Worm (Caenorhabditis elegans): ENCODE measurements around the gene nlp-56.

nlp-56 gene

ce11 chrIV:14816288-14816687, 31.8 kb upstream of the nlp-56 start, which contains the start of gene Y57G11C.46:
TSS of gene Y57G11C.46 (minus strand) at chrIV:14816388.
- no peak for TF ChIP-seq R02D3.7 (tag; optimal IDR thresholded peaks at IDR 0.05)
- TF ChIP-seq skn-1 (tag; optimal IDR thresholded peaks at IDR 0.05), result no peak
- TF ChIP-seq nhr-12 (tag; optimal IDR thresholded peaks at IDR 0.05), result no peak
- TF ChIP-seq snpc-4 (tag; optimal IDR thresholded peaks at IDR 0.05), result no peak
- TF ChIP-seq ztf-4 (tag; optimal IDR thresholded peaks at IDR 0.05), result no peak
- TF ChIP-seq ceh-82 (tag; optimal IDR thresholded peaks at IDR 0.05), result no peak
- TF ChIP-seq fos-1 (tag; optimal IDR thresholded peaks at IDR 0.05), result no peak
- no peak for TF ChIP-seq nhr-10 (tag; optimal IDR thresholded peaks at IDR 0.05)
- no peak for TF ChIP-seq ztf-1 (GFP tag; conservative IDR thresholded peaks at IDR 0.05)
- TF ChIP-seq mbf-1 (tag; optimal IDR thresholded peaks at IDR 0.05), result no peak
- no peak for TF ChIP-seq nhr-11 (tag; optimal IDR thresholded peaks at IDR 0.05)
- TF ChIP-seq aly-2 (tag; optimal IDR thresholded peaks at IDR 0.05), result no peak

DNA sequence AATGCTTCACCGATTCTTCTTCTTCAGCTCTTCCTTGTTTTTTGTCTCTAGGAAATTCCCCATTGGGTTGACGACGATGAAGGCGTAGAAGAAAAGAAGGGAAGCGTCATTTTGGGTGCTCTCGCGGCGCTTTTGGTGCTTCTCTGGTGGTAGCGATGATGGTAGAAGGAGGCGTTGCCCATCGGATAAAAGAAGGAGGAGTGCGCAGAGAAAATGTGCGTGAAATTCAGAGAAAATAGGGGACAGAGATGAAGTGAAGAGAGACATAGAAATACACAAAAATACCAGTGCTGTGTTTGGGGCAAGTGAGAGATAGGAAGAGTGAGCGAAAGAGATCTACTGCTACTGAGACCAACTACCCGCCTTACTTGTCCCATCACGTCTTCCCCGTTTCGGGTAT, 22.4 kb upstream of the nlp-56 start, which contains the start of gene oig-5:
Gene oig-5 (plus strand): TSS at position 301 of the 400 bp plus-strand sequence.
- TF ChIP-seq unc-39 (tag; optimal IDR thresholded peaks at IDR 0.05) (no peak), egl-27 (tag; optimal IDR thresholded peaks at IDR 0.05) (no peak), ZK546.5 (tag; optimal IDR thresholded peaks at IDR 0.05) (no peak), sma-3 (GFP tag; optimal IDR thresholded peaks at IDR 0.05) (no peak), elt-3 (tag; optimal IDR thresholded peaks at IDR 0.05) (no peak), nhr-23 (tag; optimal IDR thresholded peaks at IDR 0.05) (no peak), lin-13 (GFP tag; optimal IDR thresholded peaks at IDR 0.05) (no peak), ama-1 (optimal IDR thresholded peaks at IDR 0.05) (no peak), unc-62 (GFP tag; optimal IDR thresholded peaks at IDR 0.05) (no peak), R02D3.7 (tag; optimal IDR thresholded peaks at IDR 0.05) (no peak), gmeb-1 (tag; optimal IDR thresholded peaks at IDR 0.05) (no peak)

DNA sequence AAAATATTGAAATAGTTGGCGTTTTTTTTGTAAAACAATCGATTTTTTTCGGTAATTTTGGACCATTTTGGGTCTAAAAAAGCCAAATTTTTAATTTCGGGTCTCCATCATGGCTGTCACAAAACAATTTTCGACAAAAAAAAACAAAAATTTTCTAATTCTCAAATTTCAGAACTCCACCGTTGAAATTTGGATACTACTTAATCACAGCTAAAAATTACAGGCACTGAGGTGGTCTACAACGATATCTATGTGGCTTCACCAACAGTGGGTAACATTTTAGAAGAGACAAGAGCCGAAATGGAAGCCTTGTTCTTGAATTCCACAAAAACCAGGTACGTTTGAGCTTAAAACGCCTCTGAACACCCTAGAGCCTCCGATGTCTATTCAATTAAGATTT, 17.8 kb upstream of the nlp-56 start, which contains the start of gene Y57G11C.1142:
Gene Y57G11C.1142 (plus strand): TSS at position 301 of the 400 bp plus-strand sequence.
- TF ChIP-seq lin-13 (GFP tag; optimal IDR thresholded peaks at IDR 0.05), result no peak

- TF ChIP-seq elt-3 (tag; optimal IDR thresholded peaks at IDR 0.05) (no peak), dmd-4 (tag; optimal IDR thresholded peaks at IDR 0.05) (no peak), mdl-1 (tag; optimal IDR thresholded peaks at IDR 0.05) (no peak), nhr-237 (tag; optimal IDR thresholded peaks at IDR 0.05) (no peak), nhr-129 (tag; optimal IDR thresholded peaks at IDR 0.05) (no peak), alr-1 (tag; optimal IDR thresholded peaks at IDR 0.05) (no peak), crh-2 (tag; optimal IDR thresholded peaks at IDR 0.05) (no peak), ztf-11 (tag; optimal IDR thresholded peaks at IDR 0.05) (no peak), lin-13 (GFP tag; optimal IDR thresholded peaks at IDR 0.05) (no peak)
These were observed 16.4 kb upstream of the nlp-56 start for ce11 chrIV:14800931-14801330.

- TF ChIP-seq lin-11 (tag; optimal IDR thresholded peaks at IDR 0.05) (no peak), nhr-237 (tag; optimal IDR thresholded peaks at IDR 0.05) (no peak), nhr-6 (tag; optimal IDR thresholded peaks at IDR 0.05) (no peak), dmd-4 (tag; optimal IDR thresholded peaks at IDR 0.05) (no peak), nhr-12 (tag; optimal IDR thresholded peaks at IDR 0.05) (no peak), ama-1 (optimal IDR thresholded peaks at IDR 0.05) (no peak), mab-5 (tag; optimal IDR thresholded peaks at IDR 0.05) (no peak), mbf-1 (tag; optimal IDR thresholded peaks at IDR 0.05) (no peak), nhr-21 (tag; optimal IDR thresholded peaks at IDR 0.05) (no peak), sma-3 (GFP tag; optimal IDR thresholded peaks at IDR 0.05) (no peak), unc-55 (GFP tag; optimal IDR thresholded peaks at IDR 0.05) (no peak), lin-13 (GFP tag; optimal IDR thresholded peaks at IDR 0.05) (no peak), Y55F3AM.14 (GFP tag; optimal IDR thresholded peaks at IDR 0.05) (no peak), snpc-4 (tag; optimal IDR thresholded peaks at IDR 0.05) (no peak), unc-62 (GFP tag; optimal IDR thresholded peaks at IDR 0.05) (no peak), elt-1 (tag; optimal IDR thresholded peaks at IDR 0.05) (no peak), sma-9 (GFP tag; optimal IDR thresholded peaks at IDR 0.05) (no peak), sma-9 (tag; optimal IDR thresholded peaks at IDR 0.05) (no peak), ceh-82 (tag; optimal IDR thresholded peaks at IDR 0.05) (no peak), fos-1 (tag; optimal IDR thresholded peaks at IDR 0.05) (no peak), lsy-2 (tag; optimal IDR thresholded peaks at IDR 0.05) (no peak)
These were observed 14.6 kb upstream of the nlp-56 start, which contains the start of gene Y57G11C.14 for ce11 chrIV:14799186-14799585. TSS of gene Y57G11C.14 (plus strand) at chrIV:14799311.
